In the genomic region with DNA sequence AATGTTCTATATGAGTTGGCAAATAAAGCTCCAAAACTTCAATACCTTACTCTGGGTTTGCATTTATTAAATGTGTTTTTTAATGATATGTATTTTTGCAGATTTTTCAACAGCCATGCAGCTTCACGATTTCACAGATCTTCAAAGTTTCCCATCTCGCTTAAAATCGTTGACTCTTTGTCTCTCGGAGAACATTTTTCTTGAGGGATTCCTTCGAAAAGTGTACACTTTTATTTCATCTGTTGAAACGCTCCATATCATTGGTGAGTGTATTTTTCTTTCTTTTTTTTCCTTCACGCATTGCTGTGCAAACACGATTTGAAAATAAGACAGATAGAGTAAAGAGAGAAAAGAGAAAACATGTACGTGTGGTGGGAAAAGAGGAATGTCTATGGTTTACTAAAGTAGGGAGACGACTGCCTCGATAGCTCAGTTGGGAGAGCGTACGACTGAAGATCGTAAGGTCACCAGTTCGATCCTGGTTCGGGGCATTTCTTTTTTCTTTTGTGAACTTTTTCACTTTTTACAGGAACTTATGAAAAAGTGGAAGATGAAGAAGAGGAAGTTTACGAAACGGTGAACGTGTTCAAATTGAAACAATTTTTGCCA, we compare ENCODE assay signal across 5 worm cellular contexts.
TF ChIP-seq lines count a peak whose summit lies in the region.

No protein-coding gene starts in this region.

TF ChIP-seq in whole organism, L1 larva, 84 proteins besides CTCF, POLR2A, EP300 and RAD21 (continues in another document):
- TF ChIP-seq lir-3 (tag; optimal IDR thresholded peaks at IDR 0.05; lab: Kevin White, UChicago; ENCODE audit: poor library complexity) (peak; percentile 30), dsc-1 (tag; optimal IDR thresholded peaks at IDR 0.05; lab: Kevin White, UChicago) (peak; percentile 79), nhr-84 (tag; optimal IDR thresholded peaks at IDR 0.05; lab: Kevin White, UChicago) (no peak), lin-14 (GFP tag; optimal IDR thresholded peaks at IDR 0.05; lab: Kevin White, UChicago) (peak; percentile 72), egl-27 (tag; optimal IDR thresholded peaks at IDR 0.05; lab: Kevin White, UChicago) (no peak), mef-2 (tag; optimal IDR thresholded peaks at IDR 0.05; lab: Kevin White, UChicago) (no peak), swsn-7 (tag; optimal IDR thresholded peaks at IDR 0.05; lab: Kevin White, UChicago) (peak; percentile 76), pag-3 (tag; optimal IDR thresholded peaks at IDR 0.05; lab: Kevin White, UChicago; ENCODE audit: borderline replicate concordance, insufficient read depth) (no peak), mdl-1 (tag; optimal IDR thresholded peaks at IDR 0.05; lab: Kevin White, UChicago) (peak in 1 of 2 experiments; percentile 33), alr-1 (tag; optimal IDR thresholded peaks at IDR 0.05; lab: Kevin White, UChicago; ENCODE audit: borderline replicate concordance) (no peak), fos-1 (tag; optimal IDR thresholded peaks at IDR 0.05; lab: Kevin White, UChicago) (peak; percentile 44), ama-1 (optimal IDR thresholded peaks at IDR 0.05; lab: Kevin White, UChicago) (no peak), fkh-8 (tag; optimal IDR thresholded peaks at IDR 0.05; lab: Kevin White, UChicago) (no peak), efl-1 (optimal IDR thresholded peaks at IDR 0.05; lab: Kevin White, UChicago) (peak; percentile 3 to 21), efl-1 (GFP tag; optimal IDR thresholded peaks at IDR 0.05 in 1 of 2; lab: Kevin White, UChicago) (peak in 1 of 2 experiments; percentile 6)

TF ChIP-seq in whole organism, L3 larva, 47 proteins besides CTCF, POLR2A, EP300 and RAD21 (continues in another document):
- no peak for TF ChIP-seq mdl-1 (tag; optimal IDR thresholded peaks at IDR 0.05; lab: Kevin White, UChicago)
- no peak for TF ChIP-seq daf-12 (tag; optimal IDR thresholded peaks at IDR 0.05; lab: Kevin White, UChicago)
- no peak for TF ChIP-seq lin-15B (tag; optimal IDR thresholded peaks at IDR 0.05; lab: Kevin White, UChicago)
- TF ChIP-seq sea-2 (GFP tag; optimal IDR thresholded peaks at IDR 0.05; lab: Kevin White, UChicago), result no peak
- TF ChIP-seq R02D3.7 (tag; optimal IDR thresholded peaks at IDR 0.05; lab: Kevin White, UChicago), result peak; percentile 49
- no peak for TF ChIP-seq ceh-9 (tag; optimal IDR thresholded peaks at IDR 0.05; lab: Kevin White, UChicago)
- peak; percentile 50 for TF ChIP-seq nfya-1 (tag; optimal IDR thresholded peaks at IDR 0.05; lab: Kevin White, UChicago; ENCODE audit: insufficient read depth)
- peak; percentile 36 for TF ChIP-seq ztf-11 (tag; optimal IDR thresholded peaks at IDR 0.05; lab: Kevin White, UChicago)
- peak; percentile 40 for TF ChIP-seq nhr-43 (tag; optimal IDR thresholded peaks at IDR 0.05; lab: Kevin White, UChicago; ENCODE audit: poor library complexity, severe bottlenecking)
- no peak for TF ChIP-seq nhr-76 (tag; optimal IDR thresholded peaks at IDR 0.05; lab: Kevin White, UChicago)
- peak; percentile 58 for TF ChIP-seq tbx-2 (tag; optimal IDR thresholded peaks at IDR 0.05; lab: Kevin White, UChicago)
- TF ChIP-seq pha-4 (tag; optimal IDR thresholded peaks at IDR 0.05; lab: Kevin White, UChicago), result peak; percentile 74
- peak; percentile 93 for TF ChIP-seq hmg-11 (tag; optimal IDR thresholded peaks at IDR 0.05; lab: Kevin White, UChicago)
- TF ChIP-seq pqm-1 (tag; optimal IDR thresholded peaks at IDR 0.05; lab: Kevin White, UChicago), result peak; percentile 20
- TF ChIP-seq elt-2 (tag; optimal IDR thresholded peaks at IDR 0.05; lab: Kevin White, UChicago), result peak; percentile 35
- TF ChIP-seq lin-39 (tag; optimal IDR thresholded peaks at IDR 0.05; lab: Kevin White, UChicago), result peak; percentile 37
- TF ChIP-seq nhr-11 (tag; optimal IDR thresholded peaks at IDR 0.05; lab: Kevin White, UChicago), result peak; percentile 29

TF ChIP-seq in whole organism, early embryonic, 17 proteins besides CTCF, POLR2A, EP300 and RAD21:
- TF ChIP-seq ceh-36 (tag; optimal IDR thresholded peaks at IDR 0.05; lab: Kevin White, UChicago) (peak; percentile 84), tbx-37 (GFP tag; conservative IDR thresholded peaks at IDR 0.05; lab: Robert Waterston, UW) (peak; percentile 96), B0310.2 (tag; optimal IDR thresholded peaks at IDR 0.05; lab: Kevin White, UChicago) (peak; percentile 79), hnd-1 (tag; optimal IDR thresholded peaks at IDR 0.05; lab: Kevin White, UChicago) (peak; percentile 86), F13C5.2 (tag; optimal IDR thresholded peaks at IDR 0.05; lab: Kevin White, UChicago) (peak; percentile 85), hmbx-1 (tag; optimal IDR thresholded peaks at IDR 0.05; lab: Kevin White, UChicago) (peak; percentile 59), pes-1 (GFP tag; IDR thresholded peaks at IDR 0.05; lab: Robert Waterston, UW) (peak; percentile 95), ets-7 (tag; optimal IDR thresholded peaks at IDR 0.05; lab: Kevin White, UChicago) (peak; percentile 83), flt-1 (GFP tag; IDR thresholded peaks at IDR 0.05; lab: Robert Waterston, UW) (peak; percentile 95), sea-1 (GFP tag; conservative IDR thresholded peaks at IDR 0.05; lab: Robert Waterston, UW) (peak; percentile 93), ceh-13 (GFP tag; optimal IDR thresholded peaks at IDR 0.05; lab: Kevin White, UChicago) (peak; percentile 71), aly-1 (tag; optimal IDR thresholded peaks at IDR 0.05; lab: Kevin White, UChicago) (peak; percentile 94), scrt-1 (GFP tag; IDR thresholded peaks at IDR 0.05; lab: Robert Waterston, UW) (peak; percentile 96), tbx-11 (GFP tag; IDR thresholded peaks at IDR 0.05; lab: Robert Waterston, UW) (peak; percentile 92), hmg-4 (GFP tag; optimal IDR thresholded peaks at IDR 0.05; lab: Kevin White, UChicago) (no peak), ama-1 (optimal IDR thresholded peaks at IDR 0.05; lab: Kevin White, UChicago) (no peak), tra-4 (tag; optimal IDR thresholded peaks at IDR 0.05; lab: Kevin White, UChicago) (peak; percentile 39)

TF ChIP-seq in whole organism, midembryonic, 9 proteins besides CTCF, POLR2A, EP300 and RAD21:
- peak; percentile 97 for TF ChIP-seq flt-1 (GFP tag; IDR thresholded peaks at IDR 0.05; lab: Robert Waterston, UW)
- peak; percentile 94 for TF ChIP-seq klf-2 (GFP tag; conservative IDR thresholded peaks at IDR 0.05; lab: Robert Waterston, UW)
- TF ChIP-seq tab-1 (GFP tag; IDR thresholded peaks at IDR 0.05; lab: Robert Waterston, UW), result peak; percentile 96
- peak; percentile 88 for TF ChIP-seq ref-1 (GFP tag; conservative IDR thresholded peaks at IDR 0.05; lab: Robert Waterston, UW)
- peak; percentile 65 for TF ChIP-seq cog-1 (tag; optimal IDR thresholded peaks at IDR 0.05; lab: Kevin White, UChicago)
- peak; percentile 96 for TF ChIP-seq ztf-23 (GFP tag; IDR thresholded peaks at IDR 0.05; lab: Robert Waterston, UW)
- peak; percentile 93 for TF ChIP-seq T22C8.4 (GFP tag; IDR thresholded peaks at IDR 0.05; lab: Robert Waterston, UW)
- TF ChIP-seq ztf-29 (GFP tag; IDR thresholded peaks at IDR 0.05; lab: Robert Waterston, UW), result peak; percentile 93
- TF ChIP-seq med-1 (GFP tag; optimal IDR thresholded peaks at IDR 0.05; lab: Kevin White, UChicago; ENCODE audit: insufficient read depth), result peak; percentile 85

TF ChIP-seq in whole organism, young adult, 124 proteins besides CTCF, POLR2A, EP300 and RAD21 (continues in another document):
- peak; percentile 45 for TF ChIP-seq nhr-27 (tag; optimal IDR thresholded peaks at IDR 0.05; lab: Kevin White, UChicago)
- TF ChIP-seq nhr-179 (tag; optimal IDR thresholded peaks at IDR 0.05; lab: Kevin White, UChicago), result peak; percentile 67
- TF ChIP-seq bed-1 (GFP tag; IDR thresholded peaks at IDR 0.05; lab: Robert Waterston, UW), result 0 out of 2 replicates have a peak, but pooled peaks have one; percentile 7
- TF ChIP-seq K11D2.4 (GFP tag; IDR thresholded peaks at IDR 0.05; lab: Robert Waterston, UW), result peak; percentile 71
- TF ChIP-seq hlh-12 (tag; optimal IDR thresholded peaks at IDR 0.05; lab: Kevin White, UChicago), result peak; percentile 85
- no peak for TF ChIP-seq ccch-3 (GFP tag; optimal IDR thresholded peaks at IDR 0.05; lab: Kevin White, UChicago)
- TF ChIP-seq D2030.7 (GFP tag; IDR thresholded peaks at IDR 0.05; lab: Robert Waterston, UW), result peak; percentile 68
- peak; percentile 68 for TF ChIP-seq gei-17 (GFP tag; optimal IDR thresholded peaks at IDR 0.05; lab: Kevin White, UChicago)
- no peak for TF ChIP-seq bed-2 (GFP tag; IDR thresholded peaks at IDR 0.05; lab: Robert Waterston, UW)
- TF ChIP-seq ZK185.1 (tag; optimal IDR thresholded peaks at IDR 0.05; lab: Kevin White, UChicago; ENCODE audit: poor library complexity, severe bottlenecking), result peak; percentile 90
- TF ChIP-seq tlf-1 (GFP tag; optimal IDR thresholded peaks at IDR 0.05; lab: Kevin White, UChicago), result peak; percentile 21
- TF ChIP-seq rpc-1 (optimal IDR thresholded peaks at IDR 0.05; lab: Kevin White, UChicago), result peak; percentile 95
- TF ChIP-seq rpc-1 (tag; optimal IDR thresholded peaks at IDR 0.05; lab: Kevin White, UChicago), result peak; percentile 98
- 0 out of 2 replicates have a peak, but pooled peaks have one; percentile 23 for TF ChIP-seq ztf-28 (GFP tag; IDR thresholded peaks at IDR 0.05; lab: Robert Waterston, UW)
- peak; percentile 51 for TF ChIP-seq attf-5 (GFP tag; optimal IDR thresholded peaks at IDR 0.05; lab: Kevin White, UChicago)
- no peak for TF ChIP-seq ceh-91 (GFP tag; IDR thresholded peaks at IDR 0.05; lab: Robert Waterston, UW)
- TF ChIP-seq F23B12.7 (tag; optimal IDR thresholded peaks at IDR 0.05; lab: Kevin White, UChicago; ENCODE audit: insufficient read depth), result peak; percentile 65
- TF ChIP-seq snpc-4 (GFP tag; optimal IDR thresholded peaks at IDR 0.05; lab: Kevin White, UChicago), result peak; percentile 77
- peak in 1 of 4 experiments; percentile 54 for TF ChIP-seq snpc-4 (tag; optimal IDR thresholded peaks at IDR 0.05; lab: Kevin White, UChicago)
- TF ChIP-seq attf-3 (GFP tag; conservative IDR thresholded peaks at IDR 0.05; lab: Robert Waterston, UW), result no peak
- peak; percentile 40 for TF ChIP-seq K12H6.12 (tag; optimal IDR thresholded peaks at IDR 0.05; lab: Kevin White, UChicago)
- TF ChIP-seq ets-4 (GFP tag; optimal IDR thresholded peaks at IDR 0.05; lab: Kevin White, UChicago), result no peak
- peak; percentile 69 for TF ChIP-seq ztf-18 (tag; optimal IDR thresholded peaks at IDR 0.05; lab: Kevin White, UChicago)
- TF ChIP-seq lin-40 (tag; optimal IDR thresholded peaks at IDR 0.05; lab: Kevin White, UChicago), result peak; percentile 82
- TF ChIP-seq aptf-2 (GFP tag; conservative IDR thresholded peaks at IDR 0.05; lab: Robert Waterston, UW), result no peak
- TF ChIP-seq let-526 (GFP tag; IDR thresholded peaks at IDR 0.05; lab: Robert Waterston, UW), result peak; percentile 45; the same call in 1 of the 2 replicates
- TF ChIP-seq madf-10 (tag; optimal IDR thresholded peaks at IDR 0.05; lab: Kevin White, UChicago), result peak; percentile 82
- 0 out of 2 replicates have a peak, but pooled peaks have one; percentile 33 for TF ChIP-seq B0019.2 (GFP tag; conservative IDR thresholded peaks at IDR 0.05; lab: Robert Waterston, UW)
- no peak for TF ChIP-seq Y67H2A.10 (GFP tag; conservative IDR thresholded peaks at IDR 0.05; lab: Robert Waterston, UW)
- TF ChIP-seq unc-130 (GFP tag; optimal IDR thresholded peaks at IDR 0.05; lab: Kevin White, UChicago), result peak; percentile 32

Comparison
In these comparisons a context has a peak if more than half of its experiments do, and no peak if none do; other contexts are left out.
1. Of the 8 proteins assayed by ChIP-seq in both whole organism, young adult and whole organism, L1 larva: peak only in whole organism, young adult: ama-1; only in whole organism, L1 larva: efl-1; in both: lin-35, nhr-90 and unc-130; in neither: 2; mixed calls (peak in some experiments, not most) for 1.